Worm (Caenorhabditis elegans) whole organism, late embryonic: ENCODE measurements around the gene far-5.
"Not testable (repeated sequence)": the region's sequence is repeated elsewhere in the genome, so short reads cannot be mapped to it uniquely, and the experiment has no call there.

ENCODE experiments used
- ceh-2 ChIP-seq: sonication (generic microtip); optimal IDR thresholded peaks from 2 replicates; lab custom pipeline; 2016; ENCODE audit warnings: missing genotype, missing genetic modification characterization, missing compliant biosample characterization
- ceh-24 ChIP-seq: sonication (generic microtip); optimal IDR thresholded peaks from 2 replicates; lab custom pipeline; 2016; ENCODE audit warnings: mild to moderate bottlenecking, missing genetic modification characterization, missing compliant biosample characterization
- ceh-31 ChIP-seq: sonication (generic microtip); optimal IDR thresholded peaks from 2 replicates; lab custom pipeline; 2016; ENCODE audit warnings: missing genetic modification characterization, missing compliant biosample characterization
- ceh-48 ChIP-seq: sonication (generic microtip); optimal IDR thresholded peaks from 2 replicates; lab custom pipeline; 2016; ENCODE audit warnings: missing genetic modification characterization, inconsistent platforms, missing compliant biosample characterization
- che-1 ChIP-seq: sonication (generic microtip); optimal IDR thresholded peaks from 2 replicates; lab custom pipeline; 2016; ENCODE audit warnings: mild to moderate bottlenecking, missing genetic modification characterization, missing compliant biosample characterization
- fkh-10 ChIP-seq: fragments of 150-350 bp; optimal IDR thresholded peaks from 2 replicates; lab custom pipeline; 2014; ENCODE audit warnings: missing biosample characterization, missing genetic modification reagents, missing genetic modification characterization
- lin-11 ChIP-seq: fragments of 200-800 bp; sonication (Bioruptor generic); optimal IDR thresholded peaks from 2 replicates; lab custom pipeline; 2018; ENCODE audit warnings: mild to moderate bottlenecking, missing genetic modification characterization, missing compliant biosample characterization
- nhr-11 ChIP-seq: fragments of 150-350 bp; optimal IDR thresholded peaks from 2 replicates; lab custom pipeline; 2014; ENCODE audit warnings: missing biosample characterization, missing genetic modification characterization
- pha-4 ChIP-seq: fragments of 150-350 bp; optimal IDR thresholded peaks from 2 replicates; lab custom pipeline; 2018; ENCODE audit warnings: missing biosample characterization, missing genetic modification reagents, missing genetic modification characterization
- sox-4 ChIP-seq: sonication (generic microtip); optimal IDR thresholded peaks from 2 replicates; lab custom pipeline; 2017; ENCODE audit warnings: mild to moderate bottlenecking, missing genetic modification characterization, inconsistent platforms, missing compliant biosample characterization
- tbx-7 ChIP-seq: sonication (generic microtip); optimal IDR thresholded peaks from 2 replicates; lab custom pipeline; 2016; ENCODE audit warnings: missing genotype, missing genetic modification characterization, missing compliant biosample characterization
- unc-42 ChIP-seq: sonication (generic microtip); optimal IDR thresholded peaks from 2 replicates; lab custom pipeline; 2016; ENCODE audit warnings: missing genotype, missing genetic modification characterization, missing compliant biosample characterization

- TF ChIP-seq fkh-10 (GFP tag; lab: Kevin White, UChicago); nhr-11 (tag; lab: Kevin White, UChicago); lin-11 (tag; lab: Kevin White, UChicago); ceh-48 (tag; lab: Kevin White, UChicago); sox-4; che-1; pha-4; ceh-2 (tag; lab: Kevin White, UChicago); tbx-7 (tag; lab: Kevin White, UChicago); ceh-24 (tag; lab: Kevin White, UChicago): not testable (repeated sequence)
- TF ChIP-seq unc-42 (tag; lab: Kevin White, UChicago), result peak; percentile 92
- peak; percentile 19 for TF ChIP-seq ceh-31 (tag; lab: Kevin White, UChicago)
Observed at ce11 chrV:12967925-12968327, 27.4 kb upstream of the far-5 start, which contains the start of gene R186.8.
